Fruit fly (Drosophila melanogaster) whole organism, embryonic: ENCODE measurements around the gene Kah.

Experiments
- ATbp ChIP-seq: fragments of 200-800 bp; sonication (Bioruptor generic); optimal IDR thresholded peaks from 2 replicates; lab custom pipeline; 2017; ENCODE audit warnings: missing biosample characterization, mild to moderate bottlenecking, missing genetic modification characterization, missing genetic modification reagents
- CG11093 ChIP-seq: fragments of 200-800 bp; sonication (Bioruptor generic); IDR thresholded peaks from 3 replicates; pipeline ENCODE4 v1.3.6; 2022; ENCODE audit warnings: missing biosample characterization, missing genetic modification characterization
- CG11398 ChIP-seq: fragments of 200-800 bp; sonication (Bioruptor generic); optimal IDR thresholded peaks from 2 replicates; lab custom pipeline; 2016; ENCODE audit warnings: missing biosample characterization, missing genetic modification characterization
- CG11696 ChIP-seq: fragments of 200-800 bp; sonication (Bioruptor generic); IDR thresholded peaks from 2 replicates; pipeline ENCODE4 v1.3.6; 2022; ENCODE audit warnings: missing biosample characterization, missing genetic modification characterization
- CG12236 ChIP-seq: fragments of 200-800 bp; sonication (Bioruptor generic); optimal IDR thresholded peaks from 2 replicates; lab custom pipeline; 2016; ENCODE audit warnings: missing biosample characterization, missing genetic modification characterization
- CG12744 ChIP-seq: fragments of 200-800 bp; sonication (Bioruptor generic); optimal IDR thresholded peaks from 2 replicates; lab custom pipeline; 2016; ENCODE audit warnings: missing biosample characterization, missing genetic modification characterization
- CG15601 ChIP-seq: fragments of 200-800 bp; sonication (Bioruptor generic); optimal IDR thresholded peaks from 3 replicates; lab custom pipeline; 2019; ENCODE audit warnings: missing biosample characterization, mild to moderate bottlenecking, missing genetic modification characterization, moderate library complexity
- CG1603 ChIP-seq: fragments of 200-800 bp; sonication (Bioruptor generic); optimal IDR thresholded peaks from 2 replicates; lab custom pipeline; 2019; ENCODE audit warnings: missing biosample characterization, mild to moderate bottlenecking, missing genetic modification characterization, moderate library complexity
- CG17361 ChIP-seq: fragments of 200-800 bp; sonication (Bioruptor generic); IDR thresholded peaks from 3 replicates; pipeline ENCODE4 v1.3.6; 2022; ENCODE audit warnings: missing biosample characterization, missing genetic modification characterization
- CG18599 ChIP-seq: fragments of 200-800 bp; sonication (Bioruptor generic); optimal IDR thresholded peaks from 3 replicates; lab custom pipeline; 2017; ENCODE audit warnings: missing biosample characterization, missing genetic modification characterization, mild to moderate bottlenecking, moderate library complexity, missing genetic modification reagents
- CG2678 ChIP-seq: fragments of 200-800 bp; sonication (Bioruptor generic); optimal IDR thresholded peaks from 3 replicates; lab custom pipeline; 2019; ENCODE audit warnings: missing biosample characterization, mild to moderate bottlenecking, missing genetic modification characterization, moderate library complexity
- CG31224 ChIP-seq: fragments of 200-800 bp; sonication (Bioruptor generic); IDR thresholded peaks from 2 replicates; pipeline ENCODE4 v1.3.6; 2022; ENCODE audit warnings: missing biosample characterization, missing genetic modification characterization
- CG3838 ChIP-seq: fragments of 200-800 bp; sonication (Bioruptor generic); optimal IDR thresholded peaks from 3 replicates; lab custom pipeline; 2016; ENCODE audit warnings: missing biosample characterization, missing genetic modification characterization
- CG4404 ChIP-seq: fragments of 200-800 bp; sonication (Bioruptor generic); IDR thresholded peaks from 2 replicates; pipeline ENCODE4 v1.3.6; 2022; ENCODE audit warnings: missing biosample characterization, missing genetic modification characterization
- CG9817 ChIP-seq: fragments of 200-800 bp; sonication (Bioruptor generic); optimal IDR thresholded peaks from 2 replicates; lab custom pipeline; 2018; ENCODE audit warnings: missing biosample characterization, mild to moderate bottlenecking, missing genetic modification characterization, moderate library complexity
- D19B ChIP-seq: fragments of 200-800 bp; sonication (Bioruptor generic); optimal IDR thresholded peaks from 2 replicates; lab custom pipeline; 2017; ENCODE audit warnings: missing biosample characterization, mild to moderate bottlenecking, missing genetic modification characterization
- Deaf1 ChIP-seq: fragments of 200-800 bp; optimal IDR thresholded peaks from 3 replicates; lab custom pipeline; 2019; ENCODE audit warnings: missing biosample characterization, mild to moderate bottlenecking, missing genetic modification characterization, moderate library complexity
- Ets65A ChIP-seq: fragments of 200-800 bp; sonication (Bioruptor generic); peaks from one replicate; lab custom pipeline; 2016; ENCODE audit warnings: missing biosample characterization, missing genetic modification characterization
- Ets97D ChIP-seq: fragments of 200-800 bp; sonication (Bioruptor generic); optimal IDR thresholded peaks from 3 replicates; lab custom pipeline; 2016; ENCODE audit warnings: missing biosample characterization, missing genetic modification characterization
- H15 ChIP-seq: fragments of 200-800 bp; sonication (Bioruptor generic); IDR thresholded peaks from 3 replicates; pipeline ENCODE4 v1.3.6; 2022; ENCODE audit warnings: missing biosample characterization, missing genetic modification characterization
- H2.0 ChIP-seq: fragments of 200-800 bp; sonication (Bioruptor generic); IDR thresholded peaks from 2 replicates; pipeline ENCODE4 v1.3.6; 2022; ENCODE audit warnings: missing biosample characterization, missing genetic modification characterization
- HLH4C ChIP-seq: fragments of 200-800 bp; sonication (Bioruptor generic); IDR thresholded peaks from 3 replicates; pipeline ENCODE4 v1.3.6; 2022; ENCODE audit warnings: missing biosample characterization, missing genetic modification characterization; ENCODE audit not compliant: partially characterized antibody
- Hr51 ChIP-seq, 2 experiments: fragments of 200-800 bp; sonication (Bioruptor generic); optimal IDR thresholded peaks; 2 replicates in 1 of 2; 3 replicates in 1 of 2; lab custom pipeline; 2016 to 2018; ENCODE audit warnings: missing biosample characterization in 2 of 2, missing genetic modification characterization in 2 of 2, mild to moderate bottlenecking in 1 of 2, moderate library complexity in 1 of 2
- Hr78 ChIP-seq, 2 experiments: fragments of 200-800 bp in 1 of 2; fragments of >200 bp in 1 of 2; sonication (Bioruptor generic) in 1 of 2; optimal IDR thresholded peaks; 2 replicates each; lab custom pipeline; 2017 to 2019; ENCODE audit warnings: missing biosample characterization in 2 of 2, missing genetic modification characterization in 2 of 2, mild to moderate bottlenecking in 1 of 2, moderate library complexity in 1 of 2
- Jarid2 ChIP-seq: fragments of 200-800 bp; sonication (Bioruptor generic); optimal IDR thresholded peaks from 3 replicates; lab custom pipeline; 2017; ENCODE audit warnings: mild to moderate bottlenecking, missing biosample characterization, missing genetic modification reagents, missing genetic modification characterization
- Ptx1 ChIP-seq: fragments of 200-800 bp; sonication (Bioruptor generic); IDR thresholded peaks from 2 replicates; pipeline ENCODE4 v1.3.6; 2022; ENCODE audit warnings: missing biosample characterization, missing genetic modification characterization
- Sox100B ChIP-seq: fragments of 200-800 bp; sonication (Bioruptor generic); optimal IDR thresholded peaks from 3 replicates; lab custom pipeline; 2018; ENCODE audit warnings: missing biosample characterization, mild to moderate bottlenecking, missing genetic modification characterization
- Xrp1 ChIP-seq: fragments of 200-800 bp; sonication (Bioruptor generic); IDR thresholded peaks from 2 replicates; pipeline ENCODE4 v1.3.6; 2022; ENCODE audit warnings: missing biosample characterization, missing genetic modification characterization
- bab2 ChIP-seq: fragments of 200-800 bp; sonication (Bioruptor generic); optimal IDR thresholded peaks from 2 replicates; lab custom pipeline; 2016; ENCODE audit warnings: missing biosample characterization, missing genetic modification characterization
- caup ChIP-seq: fragments of 200-800 bp; sonication (Bioruptor generic); optimal IDR thresholded peaks from 3 replicates; lab custom pipeline; 2017; ENCODE audit warnings: missing biosample characterization, mild to moderate bottlenecking, missing genetic modification characterization, moderate library complexity; ENCODE audit not compliant: severe bottlenecking
- chinmo ChIP-seq: fragments of 200-800 bp; sonication (Bioruptor generic); IDR thresholded peaks from 4 replicates; pipeline ENCODE4 v1.3.6; 2022; ENCODE audit warnings: missing biosample characterization, missing genetic modification characterization; ENCODE audit not compliant: partially characterized antibody
- emc ChIP-seq: fragments of 200-800 bp; sonication (Bioruptor generic); optimal IDR thresholded peaks from 2 replicates; lab custom pipeline; 2016; ENCODE audit warnings: missing biosample characterization, missing genetic modification characterization
- fd64A ChIP-seq: fragments of 200-800 bp; sonication (Bioruptor generic); optimal IDR thresholded peaks from 3 replicates; lab custom pipeline; 2018; ENCODE audit warnings: missing biosample characterization, mild to moderate bottlenecking, missing genetic modification characterization
- gem ChIP-seq: fragments of 200-800 bp; sonication (Bioruptor generic); optimal IDR thresholded peaks from 2 replicates; lab custom pipeline; 2019; ENCODE audit warnings: missing biosample characterization, mild to moderate bottlenecking, missing genetic modification characterization, moderate library complexity
- gro ChIP-seq: fragments of 200-800 bp; sonication (Bioruptor generic); optimal IDR thresholded peaks from 2 replicates; lab custom pipeline; 2016; ENCODE audit warnings: missing biosample characterization, missing genetic modification characterization
- hb ChIP-seq: fragments of 200-800 bp; sonication (Bioruptor generic); IDR thresholded peaks from 3 replicates; pipeline ENCODE4 v1.3.6; 2022; ENCODE audit warnings: missing biosample characterization, missing genetic modification characterization; ENCODE audit not compliant: partially characterized antibody
- hth ChIP-seq: fragments of >200 bp; optimal IDR thresholded peaks from 2 replicates; lab custom pipeline; 2017; ENCODE audit warnings: inconsistent platforms
- kni ChIP-seq: fragments of 200-800 bp; sonication (Bioruptor generic); optimal IDR thresholded peaks from 3 replicates; lab custom pipeline; 2017; ENCODE audit warnings: mild to moderate bottlenecking, missing biosample characterization, missing genetic modification reagents, missing genetic modification characterization
- mld ChIP-seq: fragments of 200-800 bp; sonication (Bioruptor generic); IDR thresholded peaks from 3 replicates; pipeline ENCODE4 v1.3.6; 2022; ENCODE audit warnings: missing biosample characterization, missing genetic modification characterization; ENCODE audit not compliant: partially characterized antibody
- oc ChIP-seq: fragments of 200-800 bp; sonication (Bioruptor generic); optimal IDR thresholded peaks from 2 replicates; lab custom pipeline; 2018; ENCODE audit warnings: missing biosample characterization, mild to moderate bottlenecking, missing genetic modification characterization, moderate library complexity
- pros ChIP-seq: fragments of 200-800 bp; sonication (Bioruptor generic); optimal IDR thresholded peaks from 3 replicates; lab custom pipeline; 2019; ENCODE audit warnings: missing biosample characterization, mild to moderate bottlenecking, missing genetic modification characterization, moderate library complexity
- row ChIP-seq: fragments of 200-800 bp; sonication (Bioruptor generic); IDR thresholded peaks from 3 replicates; pipeline ENCODE4 v1.3.6; 2022; ENCODE audit warnings: missing biosample characterization, missing genetic modification characterization
- shn ChIP-seq: fragments of 200-800 bp; sonication (Bioruptor generic); optimal IDR thresholded peaks from 3 replicates; lab custom pipeline; 2016; ENCODE audit warnings: missing biosample characterization, missing genetic modification characterization
- slbo ChIP-seq: fragments of 200-800 bp; sonication (Bioruptor generic); IDR thresholded peaks from 2 replicates; pipeline ENCODE4 v1.3.6; 2022; ENCODE audit warnings: missing biosample characterization, missing genetic modification characterization
- tgo ChIP-seq: fragments of 200-800 bp; sonication (Bioruptor generic); IDR thresholded peaks from 3 replicates; pipeline ENCODE4 v1.3.6; 2022; ENCODE audit warnings: missing biosample characterization, missing genetic modification characterization
- twi ChIP-seq: fragments of 200-800 bp; optimal IDR thresholded peaks from 2 replicates; lab custom pipeline; 2019; ENCODE audit warnings: missing biosample characterization, mild to moderate bottlenecking, missing genetic modification characterization, moderate library complexity
- vvl ChIP-seq: fragments of 200-800 bp; sonication (Bioruptor generic); IDR thresholded peaks from 2 replicates; pipeline ENCODE4 v1.3.6; 2022; ENCODE audit warnings: missing biosample characterization, missing genetic modification characterization
- zf30C ChIP-seq: fragments of 200-800 bp; sonication (Bioruptor generic); optimal IDR thresholded peaks from 3 replicates; lab custom pipeline; 2018; ENCODE audit warnings: missing biosample characterization, mild to moderate bottlenecking, missing genetic modification characterization
- zfh1 ChIP-seq: fragments of 200-800 bp; sonication (Bioruptor generic); IDR thresholded peaks from 3 replicates; pipeline ENCODE4 v1.3.6; 2022; ENCODE audit warnings: missing biosample characterization, missing genetic modification characterization

The Kah gene

DNA sequence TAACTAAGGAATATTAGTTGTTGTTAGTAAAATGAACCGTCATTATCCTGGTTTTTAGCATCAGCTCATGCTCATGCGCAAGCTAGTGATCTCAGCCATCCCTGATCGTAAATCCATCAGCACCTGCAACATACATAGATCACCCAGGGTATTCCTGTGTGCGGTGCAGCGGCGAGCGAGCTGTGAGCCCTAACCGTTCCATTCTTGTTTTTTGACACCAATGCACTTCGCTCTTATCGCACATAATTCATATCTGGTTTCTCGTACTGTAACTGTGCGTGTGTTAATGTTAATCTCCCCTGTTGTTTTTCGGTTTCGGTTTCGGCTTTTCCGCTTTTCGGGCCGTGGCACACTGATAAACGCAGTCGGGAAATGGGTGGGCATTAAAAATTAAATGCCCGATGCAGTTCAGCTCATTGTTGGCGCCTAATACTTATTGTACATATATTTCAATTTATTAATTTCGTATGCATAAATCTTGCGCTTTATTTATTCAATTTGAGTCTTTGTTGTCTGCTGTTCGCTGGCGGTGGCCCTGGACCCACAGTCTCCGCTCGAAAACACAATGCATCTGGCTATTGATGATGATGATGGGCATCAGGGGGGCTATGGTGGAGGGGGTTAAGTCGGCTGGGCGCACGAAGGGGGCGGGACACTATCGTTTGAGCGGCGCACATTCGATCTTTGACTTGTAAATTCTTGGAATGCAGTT is 35.3 kb upstream of the Kah start:
- TF ChIP-seq CG31224 (GFP tag; lab: Robert Waterston, UW) (no peak), CG2678 (no peak), HLH4C (GFP tag; lab: Robert Waterston, UW) (no peak), CG12236 (GFP tag; lab: Kevin White, UChicago) (no peak), gem (tag; lab: Kevin White, UChicago) (peak; percentile 5), CG18599 (no peak), zfh1 (GFP tag; lab: Robert Waterston, UW) (0 out of 3 replicates have a peak, but pooled peaks have one; percentile 25), shn (GFP tag; lab: Kevin White, UChicago) (no peak), bab2 (GFP tag; lab: Kevin White, UChicago) (no peak), CG9817 (tag; lab: Kevin White, UChicago) (no peak), CG11696 (no peak), mld (GFP tag; lab: Robert Waterston, UW) (no peak), CG3838 (GFP tag; lab: Kevin White, UChicago) (no peak), oc (peak; percentile 78), Ets97D (no peak), CG12744 (GFP tag; lab: Kevin White, UChicago) (no peak), Xrp1 (GFP tag; lab: Robert Waterston, UW) (peak; percentile 12), H2.0 (GFP tag; lab: Robert Waterston, UW) (no peak), ATbp (GFP tag; lab: Kevin White, UChicago) (peak; percentile 24), Ets65A (peak; percentile 8), Jarid2 (GFP tag; lab: Kevin White, UChicago) (no peak), Hr78 (GFP tag; optimal IDR thresholded peaks at IDR 0.05; lab: Kevin White, UChicago) (peak in 1 of 2 experiments; percentile 24), H15 (GFP tag; lab: Robert Waterston, UW) (no peak), CG11398 (GFP tag; lab: Kevin White, UChicago) (no peak), zf30C (GFP tag; lab: Kevin White, UChicago) (peak; percentile 30), CG17361 (GFP tag; lab: Robert Waterston, UW) (no peak), slbo (GFP tag; lab: Robert Waterston, UW) (no peak), kni (GFP tag; lab: Kevin White, UChicago) (peak; percentile 18), twi (tag; lab: Kevin White, UChicago) (peak; percentile 6), vvl (GFP tag; lab: Robert Waterston, UW) (peak; percentile 60), tgo (GFP tag; lab: Robert Waterston, UW) (no peak), Ptx1 (GFP tag; lab: Robert Waterston, UW) (0 out of 2 replicates have a peak, but pooled peaks have one; percentile 20), fd64A (GFP tag; lab: Kevin White, UChicago) (peak; percentile 8), pros (GFP tag; lab: Kevin White, UChicago) (peak; percentile 8), CG15601 (tag; lab: Kevin White, UChicago) (peak; percentile 1), Hr51 (GFP tag; optimal IDR thresholded peaks at IDR 0.05; lab: Kevin White, UChicago) (no peak), caup (no peak), hth (peak; percentile 23), D19B (GFP tag; lab: Kevin White, UChicago) (peak; percentile 39), CG4404 (GFP tag; lab: Robert Waterston, UW) (no peak), hb (no peak), Sox100B (peak; percentile 4), CG11093 (GFP tag; lab: Robert Waterston, UW) (0 out of 3 replicates have a peak, but pooled peaks have one; percentile 26), CG1603 (tag; lab: Kevin White, UChicago) (peak; percentile 18), gro (GFP tag; lab: Kevin White, UChicago) (no peak), Deaf1 (tag; lab: Kevin White, UChicago) (peak; percentile 80), chinmo (GFP tag; lab: Robert Waterston, UW) (peak; percentile 58; the same call in 1 of the 4 replicates), emc (GFP tag; lab: Kevin White, UChicago) (no peak), row (GFP tag; lab: Robert Waterston, UW) (peak; percentile 41; the same call in 2 of the 3 replicates)
